Fruit fly (Drosophila melanogaster): Measurements from ENCODE around the gene CG10646.

dm6 chr3L:12470509-12470908 lies 33.2 kb downstream of the CG10646 start:
- TF ChIP-seq CG12605 (GFP tag; IDR thresholded peaks at IDR 0.05) (no peak), CG8159 (tag; optimal IDR thresholded peaks at IDR 0.05) (no peak), CG8301 (tag; optimal IDR thresholded peaks at IDR 0.05) (no peak), D1 (tag; optimal IDR thresholded peaks at IDR 0.05) (no peak), CG9948 (tag; optimal IDR thresholded peaks at IDR 0.05) (no peak), Snoo (tag; optimal IDR thresholded peaks at IDR 0.05) (no peak)

Data from whole organism, pupa.